Fruit fly (Drosophila melanogaster): ENCODE data around the gene CG46339.

dm6 chr3R:26994532-26994931 lies 79.0 kb downstream of the CG46339 start, which contains the start of gene TwdlC:
- TF ChIP-seq Hr78 (GFP tag; optimal IDR thresholded peaks at IDR 0.05): no peak
- no peak for TF ChIP-seq psq (GFP tag; optimal IDR thresholded peaks at IDR 0.05)
- TF ChIP-seq usp (GFP tag; optimal IDR thresholded peaks at IDR 0.05): no peak
- no peak for TF ChIP-seq tai (GFP tag; optimal IDR thresholded peaks at IDR 0.05)
- no peak for TF ChIP-seq Abd-B (GFP tag; optimal IDR thresholded peaks at IDR 0.05)
- TF ChIP-seq Dfd (GFP tag; optimal IDR thresholded peaks at IDR 0.05): no peak
- TF ChIP-seq br (GFP tag; optimal IDR thresholded peaks at IDR 0.05): no peak
